Worm (Caenorhabditis elegans) whole organism, early embryonic: Measurements from ENCODE around the gene nhr-261.

Experiments
- B0310.2 ChIP-seq: sonication (generic microtip); optimal IDR thresholded peaks from 2 replicates; lab custom pipeline; 2016; ENCODE audit warnings: mild to moderate bottlenecking, missing genetic modification characterization, missing compliant biosample characterization
- F13C5.2 ChIP-seq: sonication (generic microtip); optimal IDR thresholded peaks from 2 replicates; lab custom pipeline; 2017; ENCODE audit warnings: mild to moderate bottlenecking, missing genetic modification characterization, inconsistent platforms, missing compliant biosample characterization
- aly-1 ChIP-seq: sonication (generic microtip); optimal IDR thresholded peaks from 2 replicates; lab custom pipeline; 2016; ENCODE audit warnings: missing genetic modification characterization, missing compliant biosample characterization
- ama-1 ChIP-seq: fragments of 150-350 bp; optimal IDR thresholded peaks from 2 replicates; lab custom pipeline; 2014
- ceh-13 ChIP-seq: fragments of 200-800 bp; sonication (Bioruptor generic); optimal IDR thresholded peaks from 2 replicates; lab custom pipeline; 2018; ENCODE audit warnings: mild to moderate bottlenecking, missing genetic modification characterization, missing compliant biosample characterization
- ceh-36 ChIP-seq: sonication (generic microtip); optimal IDR thresholded peaks from 2 replicates; lab custom pipeline; 2016; ENCODE audit warnings: missing genetic modification characterization, inconsistent platforms, missing compliant biosample characterization
- ets-7 ChIP-seq: sonication (generic microtip); optimal IDR thresholded peaks from 2 replicates; lab custom pipeline; 2016; ENCODE audit warnings: missing genotype, missing genetic modification characterization, missing compliant biosample characterization
- flt-1 ChIP-seq: fragments of 200-800 bp; sonication (Bioruptor generic); IDR thresholded peaks from 2 replicates; pipeline ENCODE4 v1.3.6; 2022; ENCODE audit warnings: missing genetic modification characterization, missing compliant biosample characterization
- hmbx-1 ChIP-seq: sonication (generic microtip); optimal IDR thresholded peaks from 2 replicates; lab custom pipeline; 2016; ENCODE audit warnings: mild to moderate bottlenecking, missing genetic modification characterization, missing compliant biosample characterization
- hmg-4 ChIP-seq: fragments of 200-800 bp; sonication (Bioruptor generic); optimal IDR thresholded peaks from 2 replicates; lab custom pipeline; 2018; ENCODE audit warnings: mild to moderate bottlenecking, missing genetic modification characterization, missing compliant biosample characterization
- hnd-1 ChIP-seq: sonication (generic microtip); optimal IDR thresholded peaks from 2 replicates; lab custom pipeline; 2016; ENCODE audit warnings: missing genetic modification characterization, missing compliant biosample characterization
- pes-1 ChIP-seq: fragments of 200-800 bp; sonication (Bioruptor generic); IDR thresholded peaks from 2 replicates; pipeline ENCODE4 v1.3.6; 2022; ENCODE audit warnings: missing genetic modification reagents, missing genetic modification characterization, missing compliant biosample characterization
- scrt-1 ChIP-seq: fragments of 200-800 bp; sonication (Bioruptor generic); IDR thresholded peaks from 2 replicates; pipeline ENCODE4 v1.3.6; 2022; ENCODE audit warnings: missing genetic modification characterization, missing compliant biosample characterization
- sea-1 ChIP-seq: fragments of 200-800 bp; sonication (Bioruptor generic); conservative IDR thresholded peaks from 2 replicates; pipeline ENCODE4 v1.3.6; 2022; ENCODE audit warnings: missing genetic modification characterization, missing compliant biosample characterization
- tbx-11 ChIP-seq: fragments of 200-800 bp; sonication (Bioruptor generic); IDR thresholded peaks from 2 replicates; pipeline ENCODE4 v1.3.6; 2022; ENCODE audit warnings: missing genetic modification characterization, missing compliant biosample characterization
- tbx-37 ChIP-seq: fragments of 200-800 bp; sonication (Bioruptor generic); conservative IDR thresholded peaks from 2 replicates; pipeline ENCODE4 v1.3.6; 2022; ENCODE audit warnings: missing genetic modification reagents, missing genetic modification characterization, missing compliant biosample characterization
- tra-4 ChIP-seq: sonication (generic microtip); optimal IDR thresholded peaks from 2 replicates; lab custom pipeline; 2017; ENCODE audit warnings: missing genetic modification characterization, missing compliant biosample characterization

Gene nhr-261

DNA sequence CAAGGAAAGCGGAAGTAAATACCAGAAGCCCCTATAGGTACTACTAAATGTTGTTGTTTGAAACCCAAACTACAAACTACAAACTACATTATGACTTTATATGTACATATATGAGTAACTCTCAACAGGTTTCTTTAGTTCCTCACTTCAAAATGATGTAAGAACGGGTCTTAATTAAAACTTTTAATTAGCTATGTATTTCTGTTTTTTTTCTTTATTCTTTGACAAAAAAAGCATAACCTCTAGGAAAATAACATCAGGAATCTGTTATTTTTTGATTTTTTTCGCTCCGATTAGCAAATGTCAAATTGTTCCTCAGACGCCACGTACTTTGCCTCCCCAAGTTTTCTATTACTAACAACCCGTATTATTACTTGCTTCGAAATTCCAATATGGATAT is 13.8 kb upstream of the nhr-261 start, which contains the start of gene srh-250:
srh-250 (plus strand) TSS at position 301 of the 400 bp plus-strand sequence.
- no peak for TF ChIP-seq hmbx-1
- TF ChIP-seq B0310.2, result no peak
- TF ChIP-seq ceh-13, result no peak
- TF ChIP-seq tbx-37 (GFP tag; lab: Robert Waterston, UW), result no peak
- TF ChIP-seq sea-1, result no peak
- TF ChIP-seq F13C5.2 (tag; lab: Kevin White, UChicago), result no peak
- TF ChIP-seq ceh-36 (tag; lab: Kevin White, UChicago), result no peak
- no peak for TF ChIP-seq tbx-11 (GFP tag; lab: Robert Waterston, UW)
- TF ChIP-seq ama-1 (lab: Kevin White, UChicago), result no peak
- TF ChIP-seq pes-1 (GFP tag; lab: Robert Waterston, UW), result no peak

DNA sequence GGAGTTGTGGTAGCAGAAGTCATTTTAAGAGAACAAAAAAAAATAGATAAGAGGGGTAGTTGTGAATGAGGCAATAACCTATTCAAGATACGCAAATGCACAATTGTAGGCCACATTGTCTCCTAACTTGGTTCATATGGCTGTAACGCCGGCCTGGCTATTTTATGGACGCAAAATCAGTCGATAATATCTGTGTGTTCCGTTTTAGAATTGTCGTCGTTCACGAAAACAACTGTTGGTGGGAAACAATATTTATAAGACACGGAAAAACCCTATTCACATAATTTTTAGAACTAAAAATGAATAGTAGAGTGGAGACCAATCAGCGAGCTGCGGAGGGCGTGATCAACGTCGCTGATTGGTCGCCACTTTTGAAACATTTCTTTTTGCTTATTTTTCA is 13.3 kb upstream of the nhr-261 start, which contains the start of gene sdz-7:
sdz-7 (minus strand) TSS at position 101 of the 400 bp plus-strand sequence.
- TF ChIP-seq hmbx-1 (no peak), tbx-11 (GFP tag; lab: Robert Waterston, UW) (no peak), ceh-13 (no peak), ama-1 (lab: Kevin White, UChicago) (no peak), tra-4 (tag; lab: Kevin White, UChicago) (no peak), ets-7 (no peak), flt-1 (GFP tag; lab: Robert Waterston, UW) (no peak)

DNA sequence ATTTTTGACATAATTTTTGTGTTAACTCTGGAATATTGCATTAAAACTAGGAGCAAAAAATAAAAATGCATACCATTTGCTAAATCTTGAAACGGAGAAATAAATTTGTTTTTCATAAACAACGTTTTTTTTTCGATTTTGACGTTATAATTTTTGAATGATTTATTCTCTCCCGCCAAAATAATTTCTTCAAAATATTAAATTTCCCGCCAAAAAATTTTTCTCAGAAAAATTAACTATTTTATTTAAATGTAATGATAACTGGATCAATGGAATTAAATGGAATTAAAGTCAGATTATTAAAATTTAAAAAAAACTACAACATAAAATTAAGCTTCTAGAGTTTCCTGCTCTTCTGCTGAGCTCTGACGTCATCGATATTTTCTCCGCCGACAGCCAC is 12.6 kb upstream of the nhr-261 start, which contains the start of gene nep-3:
nep-3 (minus strand) TSS at position 101 of the 400 bp plus-strand sequence.
- TF ChIP-seq pes-1 (GFP tag; lab: Robert Waterston, UW) (no peak), F13C5.2 (tag; lab: Kevin White, UChicago) (no peak), ets-7 (no peak), tbx-37 (GFP tag; lab: Robert Waterston, UW) (no peak), tra-4 (tag; lab: Kevin White, UChicago) (no peak), ama-1 (lab: Kevin White, UChicago) (no peak), hnd-1 (no peak), tbx-11 (GFP tag; lab: Robert Waterston, UW) (no peak), sea-1 (no peak), B0310.2 (no peak), scrt-1 (GFP tag; lab: Robert Waterston, UW) (no peak), flt-1 (GFP tag; lab: Robert Waterston, UW) (no peak), ceh-13 (no peak), hmbx-1 (no peak), ceh-36 (tag; lab: Kevin White, UChicago) (no peak)

ce11 chrII:3869601-3870000 is 5.0 kb upstream of the nhr-261 start, which contains the start of gene oac-10:
TSS of gene oac-10 (plus strand) at chrII:3869901.
- TF ChIP-seq pes-1 (GFP tag; lab: Robert Waterston, UW) (no peak), hmg-4 (GFP tag; lab: Kevin White, UChicago) (no peak), B0310.2 (no peak), ama-1 (lab: Kevin White, UChicago) (no peak), F13C5.2 (tag; lab: Kevin White, UChicago) (no peak), hmbx-1 (no peak), tra-4 (tag; lab: Kevin White, UChicago) (no peak), hnd-1 (no peak), aly-1 (tag; lab: Kevin White, UChicago) (no peak), flt-1 (GFP tag; lab: Robert Waterston, UW) (no peak), ets-7 (no peak), tbx-37 (GFP tag; lab: Robert Waterston, UW) (no peak), sea-1 (no peak), scrt-1 (GFP tag; lab: Robert Waterston, UW) (no peak), ceh-13 (no peak)

DNA sequence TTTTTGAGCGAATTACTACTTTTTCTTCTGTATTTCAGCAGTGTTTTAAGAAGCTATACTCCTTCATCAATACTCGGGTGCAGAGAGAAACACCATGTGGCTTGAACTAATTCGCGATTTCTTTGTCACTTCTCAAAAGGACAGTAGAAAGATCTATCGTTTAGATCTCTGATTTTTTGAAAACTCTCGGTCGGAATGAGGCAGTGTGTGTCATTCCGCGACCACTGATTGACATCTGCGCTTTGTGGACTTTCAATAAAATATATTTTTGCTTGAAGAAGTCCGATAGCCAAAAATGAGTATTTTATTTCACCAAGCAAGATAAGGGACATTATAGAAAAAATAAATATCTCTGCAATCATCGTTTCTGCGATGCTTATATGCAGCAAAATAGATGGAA is 2.5 kb downstream of the nhr-261 start:
- no peak for TF ChIP-seq aly-1 (tag; lab: Kevin White, UChicago)
- TF ChIP-seq hnd-1, result no peak
- TF ChIP-seq ceh-13, result no peak
- no peak for TF ChIP-seq tbx-37 (GFP tag; lab: Robert Waterston, UW)
- no peak for TF ChIP-seq ets-7
- TF ChIP-seq pes-1 (GFP tag; lab: Robert Waterston, UW), result no peak
- no peak for TF ChIP-seq ceh-36 (tag; lab: Kevin White, UChicago)
- TF ChIP-seq ama-1 (lab: Kevin White, UChicago), result no peak
- TF ChIP-seq hmbx-1, result no peak

ce11 chrII:3860826-3861225 is 3.7 kb downstream of the nhr-261 start, which contains the start of gene oac-11:
TSS of gene oac-11 (minus strand) at chrII:3860926.
- no peak for TF ChIP-seq flt-1 (GFP tag; lab: Robert Waterston, UW)
- TF ChIP-seq tra-4 (tag; lab: Kevin White, UChicago), result no peak
- TF ChIP-seq tbx-11 (GFP tag; lab: Robert Waterston, UW), result no peak
- TF ChIP-seq tbx-37 (GFP tag; lab: Robert Waterston, UW), result no peak
- no peak for TF ChIP-seq F13C5.2 (tag; lab: Kevin White, UChicago)
- TF ChIP-seq ets-7, result no peak
- no peak for TF ChIP-seq pes-1 (GFP tag; lab: Robert Waterston, UW)
- no peak for TF ChIP-seq hmg-4 (GFP tag; lab: Kevin White, UChicago)
- TF ChIP-seq scrt-1 (GFP tag; lab: Robert Waterston, UW), result no peak
- TF ChIP-seq ama-1 (lab: Kevin White, UChicago), result no peak
- no peak for TF ChIP-seq ceh-36 (tag; lab: Kevin White, UChicago)

ce11 chrII:3852654-3853053 is 11.9 kb downstream of the nhr-261 start, which contains the start of gene nhr-257:
TSS of gene nhr-257 (plus strand) at chrII:3852954.
- TF ChIP-seq ceh-36 (tag; lab: Kevin White, UChicago) (no peak), hnd-1 (no peak), hmg-4 (GFP tag; lab: Kevin White, UChicago) (no peak)

ce11 chrII:3850655-3851054 is 13.9 kb downstream of the nhr-261 start, which contains the start of gene nhr-72:
TSS of gene nhr-72 (minus strand) at chrII:3850755.
- TF ChIP-seq ceh-36 (tag; lab: Kevin White, UChicago) (no peak), hnd-1 (no peak), ceh-13 (no peak), B0310.2 (no peak), sea-1 (no peak), hmg-4 (GFP tag; lab: Kevin White, UChicago) (no peak), pes-1 (GFP tag; lab: Robert Waterston, UW) (no peak)
